Worm (Caenorhabditis elegans) whole organism, young adult: ENCODE data around the gene F49E10.4.
A peak's percentile ranks its signal among the peaks of the same experiment; 100 is the strongest.

Source experiments
- F23B12.7 ChIP-seq: sonication (generic microtip); optimal IDR thresholded peaks from 2 replicates; lab custom pipeline; 2017; ENCODE audit warnings: missing genetic modification characterization, mild to moderate bottlenecking, missing compliant biosample characterization, antibody characterized with exemption, moderate library complexity; ENCODE audit not compliant: insufficient read depth
- F37B4.10 ChIP-seq: fragments of 200-800 bp; sonication (Bioruptor generic); IDR thresholded peaks from 2 replicates; pipeline ENCODE4 v1.3.6; 2022; ENCODE audit warnings: missing genetic modification characterization, missing compliant biosample characterization
- F57C9.4 ChIP-seq: sonication (generic microtip); optimal IDR thresholded peaks from 2 replicates; lab custom pipeline; 2017; ENCODE audit warnings: mild to moderate bottlenecking, missing genetic modification characterization, missing compliant biosample characterization
- ama-1 ChIP-seq, 3 experiments: fragments of 150-350 bp in 1 of 3; sonication (generic microtip) in 2 of 3; optimal IDR thresholded peaks; 2 replicates each; lab custom pipeline; 2014 to 2018; ENCODE audit warnings: missing biosample characterization in 2 of 3, missing genetic modification characterization in 2 of 3, missing genetic modification reagents in 2 of 3
- attf-5 ChIP-seq: fragments of 200-800 bp; sonication (Bioruptor generic); optimal IDR thresholded peaks from 2 replicates; lab custom pipeline; 2018; ENCODE audit warnings: mild to moderate bottlenecking, missing genetic modification characterization, missing compliant biosample characterization
- bed-2 ChIP-seq: fragments of 200-800 bp; sonication (Bioruptor generic); IDR thresholded peaks from 2 replicates; pipeline ENCODE4 v1.3.6; 2022; ENCODE audit warnings: missing genetic modification reagents, missing genetic modification characterization, missing compliant biosample characterization
- gei-17 ChIP-seq: fragments of 200-800 bp; sonication (Bioruptor generic); optimal IDR thresholded peaks from 2 replicates; lab custom pipeline; 2018; ENCODE audit warnings: mild to moderate bottlenecking, missing genetic modification characterization, missing compliant biosample characterization
- hlh-12 ChIP-seq: sonication (generic microtip); optimal IDR thresholded peaks from 2 replicates; lab custom pipeline; 2016; ENCODE audit warnings: missing genetic modification characterization, missing compliant biosample characterization
- let-607 ChIP-seq, 2 experiments: fragments of 200-800 bp in 1 of 2; sonication (Bioruptor generic) in 1 of 2; sonication (generic microtip) in 1 of 2; optimal IDR thresholded peaks; 2 replicates each; lab custom pipeline; 2016 to 2018; ENCODE audit warnings: mild to moderate bottlenecking in 2 of 2, missing compliant biosample characterization in 2 of 2, missing genetic modification characterization in 2 of 2, moderate library complexity in 2 of 2, missing genotype in 1 of 2
- mcd-1 ChIP-seq: fragments of 200-800 bp; sonication (Bioruptor generic); IDR thresholded peaks from 2 replicates; pipeline ENCODE4 v1.3.6; 2022; ENCODE audit warnings: missing genetic modification reagents, missing genetic modification characterization, missing compliant biosample characterization
- nhr-120 ChIP-seq: fragments of 200-800 bp; sonication (Bioruptor generic); IDR thresholded peaks from 2 replicates; pipeline ENCODE4 v1.3.6; 2022; ENCODE audit warnings: missing genetic modification characterization, missing compliant biosample characterization
- snpc-3.4 ChIP-seq: sonication (generic microtip); optimal IDR thresholded peaks from 2 replicates; lab custom pipeline; 2017; ENCODE audit warnings: missing genetic modification characterization, mild to moderate bottlenecking, missing compliant biosample characterization, antibody characterized with exemption, moderate library complexity, missing genotype, missing genetic modification reagents
- snpc-4 ChIP-seq, 5 experiments: fragments of 150-350 bp in 1 of 5; sonication (generic microtip) in 4 of 5; optimal IDR thresholded peaks; 2 replicates each; lab custom pipeline; 2014 to 2018; ENCODE audit warnings: missing genetic modification characterization in 5 of 5, missing biosample characterization in 3 of 5, antibody characterized with exemption in 2 of 5, mild to moderate bottlenecking in 2 of 5, missing compliant biosample characterization in 2 of 5, missing genotype in 2 of 5, moderate library complexity in 2 of 5, missing genetic modification reagents in 1 of 5
- zim-3 ChIP-seq: sonication (generic microtip); optimal IDR thresholded peaks from 2 replicates; lab custom pipeline; 2017; ENCODE audit warnings: mild to moderate bottlenecking, missing genetic modification characterization, moderate library complexity, missing compliant biosample characterization

DNA sequence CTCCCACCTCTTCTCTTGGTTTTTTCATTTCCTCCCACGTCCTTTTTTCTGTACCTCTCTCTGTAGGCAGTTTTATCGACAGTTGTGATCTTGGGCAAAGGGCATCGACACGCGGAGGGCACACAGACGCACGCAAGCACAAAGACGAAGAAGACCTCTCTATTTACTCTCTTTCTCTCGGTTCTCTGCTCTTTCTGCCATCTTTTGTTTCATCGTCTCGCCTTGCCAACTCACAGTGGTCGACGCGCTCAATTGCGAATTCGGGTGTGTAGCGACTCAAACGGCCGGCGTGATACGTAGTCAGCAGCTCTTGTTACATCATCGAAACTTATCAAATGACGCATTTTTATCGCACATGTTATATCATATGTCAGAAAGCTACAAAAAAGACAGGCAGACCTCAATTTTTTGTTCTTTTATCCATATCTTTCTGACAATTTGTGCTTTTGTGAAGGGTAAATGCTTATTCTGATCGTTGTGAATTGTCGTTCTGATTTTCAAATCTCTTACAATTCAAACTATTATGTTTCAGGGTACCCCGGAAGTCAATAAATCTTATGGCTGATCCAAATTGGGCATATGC is 34.5 kb upstream of the F49E10.4 start, which contains the start of gene puf-9:
- TF ChIP-seq F23B12.7 (tag; lab: Kevin White, UChicago) = peak; percentile 85
- TF ChIP-seq mcd-1 (GFP tag; lab: Robert Waterston, UW) = peak; percentile 99
- peak; percentile 58 for TF ChIP-seq zim-3 (tag; lab: Kevin White, UChicago)
- TF ChIP-seq F37B4.10 = no peak
- peak; percentile 97 for TF ChIP-seq attf-5 (GFP tag; lab: Kevin White, UChicago)
- TF ChIP-seq bed-2 (GFP tag; lab: Robert Waterston, UW) = peak; percentile 70; the same call in 1 of the 2 replicates
- no peak for TF ChIP-seq hlh-12 (tag; lab: Kevin White, UChicago)
- no peak for TF ChIP-seq ama-1 (optimal IDR thresholded peaks at IDR 0.05; lab: Kevin White, UChicago)
- peak in 1 of 2 experiments; percentile 1 for TF ChIP-seq ama-1 (GFP tag; optimal IDR thresholded peaks at IDR 0.05; lab: Kevin White, UChicago)
- TF ChIP-seq nhr-120 = 0 out of 2 replicates have a peak, but pooled peaks have one; percentile 25
- peak; percentile 98 to 99 for TF ChIP-seq let-607 (tag; optimal IDR thresholded peaks at IDR 0.05; lab: Kevin White, UChicago)
- TF ChIP-seq gei-17 (GFP tag; lab: Kevin White, UChicago) = peak; percentile 90
- peak; percentile 59 for TF ChIP-seq F57C9.4 (tag; lab: Kevin White, UChicago)
- TF ChIP-seq snpc-4 (GFP tag; optimal IDR thresholded peaks at IDR 0.05; lab: Kevin White, UChicago) = peak; percentile 37
- peak; percentile 79 to 87 (median 82) for TF ChIP-seq snpc-4 (tag; optimal IDR thresholded peaks at IDR 0.05; lab: Kevin White, UChicago)
- no peak for TF ChIP-seq snpc-3.4
